Worm (Caenorhabditis elegans) whole organism, L4/young adult: ENCODE results near the gene ZC449.1.

Experiments
- W03F9.2 ChIP-seq: fragments of 150-350 bp; optimal IDR thresholded peaks from 2 replicates; lab custom pipeline; 2014; ENCODE audit warnings: missing biosample characterization, missing genetic modification characterization
- dao-5 ChIP-seq: sonication (generic microtip); optimal IDR thresholded peaks from 2 replicates; lab custom pipeline; 2016; ENCODE audit warnings: missing genotype, missing genetic modification characterization, moderate library complexity, missing compliant biosample characterization
- him-1 ChIP-seq: sonication (generic microtip); optimal IDR thresholded peaks from 2 replicates; lab custom pipeline; 2016; ENCODE audit warnings: missing genotype, missing genetic modification reagents, missing genetic modification characterization, missing compliant biosample characterization

DNA sequence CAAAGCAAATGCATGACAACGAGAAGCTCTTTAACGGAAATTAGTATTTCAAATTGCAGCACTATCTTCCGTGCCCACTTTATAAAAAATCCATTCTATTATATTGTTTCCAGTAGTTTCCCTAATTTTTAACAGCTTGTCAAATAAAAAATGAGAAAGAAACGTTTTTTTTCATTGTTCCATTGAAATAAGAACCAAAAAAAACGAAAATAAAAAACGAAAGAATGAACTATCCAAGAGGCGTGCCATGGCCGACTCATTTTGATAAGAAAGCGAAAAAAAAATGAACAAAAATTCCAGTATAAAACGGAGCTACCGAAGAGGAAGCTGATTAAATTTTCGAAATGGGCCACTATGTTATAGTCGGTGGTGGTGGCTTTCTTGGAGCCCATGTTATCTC lies 19.3 kb upstream of the ZC449.1 start, which contains the start of gene hsd-2:
- no peak for TF ChIP-seq him-1 (tag; lab: Kevin White, UChicago)
- TF ChIP-seq dao-5 (tag; lab: Kevin White, UChicago), result no peak
- no peak for TF ChIP-seq W03F9.2 (tag; lab: Kevin White, UChicago)
